Worm (Caenorhabditis elegans): ENCODE results near the gene F56A8.5.
A peak's percentile ranks its signal among the peaks of the same experiment; 100 is the strongest.

The F56A8.5 gene

DNA sequence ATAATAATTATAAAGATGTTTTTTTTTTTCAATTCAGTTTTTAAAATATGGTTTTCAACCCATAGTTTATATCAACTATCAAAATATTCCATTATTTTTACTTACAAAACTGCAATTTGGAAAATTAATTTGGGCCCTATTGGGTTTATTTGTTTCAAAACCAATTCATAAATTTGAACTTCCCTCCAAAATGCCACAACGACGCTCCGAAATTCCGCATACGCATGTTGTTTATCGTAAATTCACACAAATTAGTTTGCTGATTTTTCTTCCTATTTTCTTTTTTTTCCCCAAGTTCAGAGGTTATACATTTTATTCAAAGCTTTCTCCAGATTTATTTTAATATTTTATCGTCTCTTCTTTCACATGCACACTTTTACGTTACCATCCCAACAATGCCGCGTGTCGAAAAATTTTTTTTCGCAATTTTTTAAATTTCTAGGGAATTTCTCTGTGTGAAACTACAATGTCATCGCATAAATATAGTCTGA lies 9.2 kb upstream of the F56A8.5 start, which contains the start of gene F56A8.3 (continued):
- TF ChIP-seq snpc-4 (tag; optimal IDR thresholded peaks at IDR 0.05) (peak; percentile 37), unc-130 (tag; optimal IDR thresholded peaks at IDR 0.05) (peak; percentile 65), ets-5 (GFP tag; IDR thresholded peaks at IDR 0.05) (no peak), snu-23 (GFP tag; optimal IDR thresholded peaks at IDR 0.05) (peak; percentile 86), grh-1 (GFP tag; IDR thresholded peaks at IDR 0.05) (no peak), lin-15B (tag; optimal IDR thresholded peaks at IDR 0.05) (peak; percentile 64), egl-27 (tag; optimal IDR thresholded peaks at IDR 0.05) (no peak), nhr-20 (tag; optimal IDR thresholded peaks at IDR 0.05) (peak; percentile 69), sup-37 (GFP tag; optimal IDR thresholded peaks at IDR 0.05) (no peak), nhr-19 (GFP tag; conservative IDR thresholded peaks at IDR 0.05) (peak; percentile 68), lsy-2 (tag; optimal IDR thresholded peaks at IDR 0.05) (peak; percentile 83 to 91), ceh-63 (GFP tag; optimal IDR thresholded peaks at IDR 0.05) (no peak), swsn-7 (tag; optimal IDR thresholded peaks at IDR 0.05) (peak; percentile 76), nhr-85 (tag) (peak; percentile 74), hlh-4 (tag; optimal IDR thresholded peaks at IDR 0.05) (no peak), lin-35 (GFP tag; optimal IDR thresholded peaks at IDR 0.05) (peak; percentile 97 to 99), Y116A8C.19 (tag; optimal IDR thresholded peaks at IDR 0.05; ENCODE audit: borderline replicate concordance) (no peak), ceh-90 (tag; optimal IDR thresholded peaks at IDR 0.05) (no peak), nhr-237 (tag; optimal IDR thresholded peaks at IDR 0.05) (peak; percentile 32), mdl-1 (tag; optimal IDR thresholded peaks at IDR 0.05) (peak in 1 of 2 experiments; percentile 60), nhr-12 (tag; optimal IDR thresholded peaks at IDR 0.05) (peak; percentile 7), hlh-17 (GFP tag; optimal IDR thresholded peaks at IDR 0.05; ENCODE audit: borderline replicate concordance) (no peak), pax-3 (tag; optimal IDR thresholded peaks at IDR 0.05) (peak; percentile 16), unc-62 (GFP tag; optimal IDR thresholded peaks at IDR 0.05) (no peak), lin-14 (GFP tag; optimal IDR thresholded peaks at IDR 0.05) (no peak), zip-4 (GFP tag; optimal IDR thresholded peaks at IDR 0.05) (peak; percentile 22), irx-1 (tag; optimal IDR thresholded peaks at IDR 0.05) (peak; percentile 60), dsc-1 (tag; optimal IDR thresholded peaks at IDR 0.05) (peak; percentile 78), nhr-11 (tag; optimal IDR thresholded peaks at IDR 0.05) (no peak), aly-2 (tag; optimal IDR thresholded peaks at IDR 0.05) (peak; percentile 73), lir-3 (tag; optimal IDR thresholded peaks at IDR 0.05; ENCODE audit: poor library complexity) (no peak), elt-3 (tag; optimal IDR thresholded peaks at IDR 0.05) (peak in 1 of 6 experiments; percentile 26), nhr-71 (tag; optimal IDR thresholded peaks at IDR 0.05) (peak; percentile 85), C34B4.2 (tag; optimal IDR thresholded peaks at IDR 0.05) (no peak), jun-1 (tag; optimal IDR thresholded peaks at IDR 0.05) (peak; percentile 48), sox-4 (tag; optimal IDR thresholded peaks at IDR 0.05) (peak; percentile 35), fkh-8 (tag; optimal IDR thresholded peaks at IDR 0.05) (no peak), vab-15 (tag; optimal IDR thresholded peaks at IDR 0.05) (peak; percentile 84), aha-1 (tag; optimal IDR thresholded peaks at IDR 0.05) (no peak), blmp-1 (tag; optimal IDR thresholded peaks at IDR 0.05) (peak; percentile 41), tbx-2 (tag; optimal IDR thresholded peaks at IDR 0.05) (peak; percentile 78), fkh-4 (tag; optimal IDR thresholded peaks at IDR 0.05; ENCODE audit: borderline replicate concordance) (no peak), ceh-8 (GFP tag; optimal IDR thresholded peaks at IDR 0.05) (no peak), pag-3 (tag; optimal IDR thresholded peaks at IDR 0.05; ENCODE audit: borderline replicate concordance, insufficient read depth) (no peak), fos-1 (tag; optimal IDR thresholded peaks at IDR 0.05) (peak; percentile 33), sptf-1 (tag; optimal IDR thresholded peaks at IDR 0.05) (no peak), nhr-90 (tag; optimal IDR thresholded peaks at IDR 0.05; ENCODE audit: poor library complexity) (peak; percentile 80), egl-13 (tag; optimal IDR thresholded peaks at IDR 0.05) (no peak), nhr-47 (tag; optimal IDR thresholded peaks at IDR 0.05) (peak; percentile 84), dpl-1 (GFP tag; optimal IDR thresholded peaks at IDR 0.05) (peak; percentile 98 to 99 (median 99)), C04F5.9 (tag; optimal IDR thresholded peaks at IDR 0.05) (no peak), nhr-28 (tag; optimal IDR thresholded peaks at IDR 0.05) (no peak)
